Fruit fly (Drosophila melanogaster) whole organism, pupa: ENCODE results near the gene Indy-2.

ENCODE experiments used
- CG10348 ChIP-seq: fragments of 200-800 bp; sonication (Bioruptor generic); IDR thresholded peaks from 2 replicates; pipeline ENCODE4 v1.3.6; 2022; ENCODE audit warnings: missing biosample characterization, missing genetic modification characterization
- CG14655 ChIP-seq: fragments of 200-800 bp; sonication (Bioruptor generic); optimal IDR thresholded peaks from 3 replicates; lab custom pipeline; 2017; ENCODE audit warnings: mild to moderate bottlenecking, missing biosample characterization, missing genetic modification reagents, missing genetic modification characterization
- CG15710 ChIP-seq: fragments of 200-800 bp; sonication (Bioruptor generic); optimal IDR thresholded peaks from 2 replicates; lab custom pipeline; 2018; ENCODE audit warnings: missing biosample characterization, mild to moderate bottlenecking, missing genetic modification characterization, moderate library complexity
- CG34367 ChIP-seq: fragments of 200-800 bp; sonication (Bioruptor generic); optimal IDR thresholded peaks from 2 replicates; lab custom pipeline; 2018; ENCODE audit warnings: missing biosample characterization, mild to moderate bottlenecking, missing genetic modification characterization
- CG4496 ChIP-seq: fragments of 200-800 bp; sonication (Bioruptor generic); IDR thresholded peaks from 3 replicates; pipeline ENCODE4 v1.3.6; 2022; ENCODE audit warnings: missing biosample characterization, missing genetic modification characterization
- CG8301 ChIP-seq: fragments of 200-800 bp; sonication (Bioruptor generic); optimal IDR thresholded peaks from 2 replicates; lab custom pipeline; 2018; ENCODE audit warnings: missing biosample characterization, mild to moderate bottlenecking, missing genetic modification characterization
- fd96Ca ChIP-seq: fragments of 200-800 bp; sonication (Bioruptor generic); IDR thresholded peaks from 3 replicates; pipeline ENCODE4 v1.3.6; 2022; ENCODE audit warnings: missing biosample characterization, missing genetic modification characterization

DNA sequence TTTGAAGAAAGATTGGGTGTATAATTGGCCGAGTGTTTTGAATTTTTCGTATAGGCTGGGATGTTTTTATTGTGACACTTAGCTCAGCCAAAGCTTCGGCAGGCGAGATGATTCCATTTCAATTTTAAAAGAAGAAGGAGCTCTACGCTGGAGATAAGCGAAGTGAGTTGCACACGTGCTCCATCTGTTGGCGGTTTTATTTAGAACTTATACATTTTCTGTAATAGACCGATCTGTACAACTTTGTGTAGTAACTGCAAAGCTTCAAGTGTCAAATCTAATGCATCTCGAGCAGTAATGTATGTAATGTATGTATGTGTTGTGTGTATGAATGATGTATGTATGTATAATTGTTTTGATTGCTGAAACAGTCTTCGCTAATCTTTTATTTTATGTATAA, 23.9 kb downstream of the Indy-2 start:
- TF ChIP-seq CG4496 (GFP tag; lab: Robert Waterston, UW) (no peak), CG10348 (no peak), CG15710 (tag; lab: Kevin White, UChicago) (no peak), CG14655 (GFP tag; lab: Kevin White, UChicago) (no peak), fd96Ca (GFP tag; lab: Robert Waterston, UW) (no peak), CG34367 (tag; lab: Kevin White, UChicago) (no peak), CG8301 (tag; lab: Kevin White, UChicago) (no peak)
